Fruit fly (Drosophila melanogaster) Kc167 (cell line): ENCODE data around the gene del.

Experiments used
- Myc ChIP-seq: fragments of >200 bp; optimal IDR thresholded peaks from 2 replicates; lab custom pipeline; 2017; ENCODE audit warnings: missing external identifiers
- Sin3A ChIP-seq: fragments of >200 bp; optimal IDR thresholded peaks from 2 replicates; lab custom pipeline; 2018; ENCODE audit warnings: missing external identifiers
- h ChIP-seq: fragments of >200 bp; optimal IDR thresholded peaks from 3 replicates; lab custom pipeline; 2018; ENCODE audit warnings: missing external identifiers
- insv ChIP-seq: fragments of >200 bp; optimal IDR thresholded peaks from 3 replicates; lab custom pipeline; 2018; ENCODE audit warnings: missing external identifiers
- psq ChIP-seq: fragments of >200 bp; optimal IDR thresholded peaks from 2 replicates; lab custom pipeline; 2017; ENCODE audit warnings: missing external identifiers
- ttk ChIP-seq: sonication (Bioruptor generic); optimal IDR thresholded peaks from 2 replicates; lab custom pipeline; 2017; ENCODE audit warnings: missing external identifiers

Gene del

dm6 chr2L:21148242-21148641 is at the start of gene del:
Gene del, minus strand, starts transcription at chr2L:21148546.
- TF ChIP-seq psq: no peak

dm6 chr2L:21197178-21197577 is 48.8 kb upstream of the del start:
- no peak for TF ChIP-seq psq
- no peak for TF ChIP-seq h (lab: Kevin White, UChicago)
- no peak for TF ChIP-seq insv
- TF ChIP-seq ttk (lab: Kevin White, UChicago): no peak
- TF ChIP-seq Sin3A (lab: Kevin White, UChicago): no peak
- TF ChIP-seq Myc (lab: Kevin White, UChicago): no peak

dm6 chr2L:21196511-21196910 is 48.2 kb upstream of the del start:
- no peak for TF ChIP-seq psq
- TF ChIP-seq Sin3A (lab: Kevin White, UChicago): no peak
- no peak for TF ChIP-seq Myc (lab: Kevin White, UChicago)
- TF ChIP-seq h (lab: Kevin White, UChicago): no peak
- no peak for TF ChIP-seq ttk (lab: Kevin White, UChicago)
- TF ChIP-seq insv: no peak

dm6 chr2L:21195331-21195730 is 47.0 kb upstream of the del start:
- TF ChIP-seq h (lab: Kevin White, UChicago): no peak
- no peak for TF ChIP-seq ttk (lab: Kevin White, UChicago)
- no peak for TF ChIP-seq Sin3A (lab: Kevin White, UChicago)
- TF ChIP-seq insv: no peak
- TF ChIP-seq Myc (lab: Kevin White, UChicago): no peak
- TF ChIP-seq psq: no peak

- TF ChIP-seq h (lab: Kevin White, UChicago) (no peak), psq (no peak), insv (no peak), ttk (lab: Kevin White, UChicago) (no peak), Sin3A (lab: Kevin White, UChicago) (no peak), Myc (lab: Kevin White, UChicago) (no peak)
These were observed 41.0 kb upstream of the del start for dm6 chr2L:21189273-21189781.

- TF ChIP-seq ttk (lab: Kevin White, UChicago): no peak
These were observed 39.4 kb upstream of the del start for dm6 chr2L:21187753-21188152.

- TF ChIP-seq Sin3A (lab: Kevin White, UChicago) (no peak), psq (no peak), Myc (lab: Kevin White, UChicago) (no peak), ttk (lab: Kevin White, UChicago) (no peak), insv (no peak), h (lab: Kevin White, UChicago) (no peak)
These were observed 31.3 kb upstream of the del start, which contains the start of the genes bur and Mcm10 for dm6 chr2L:21179615-21180031. Gene bur, minus strand, starts transcription at chr2L:21179683. Gene Mcm10, plus strand, starts transcription at chr2L:21179933.

dm6 chr2L:21179217-21179520 is 30.8 kb upstream of the del start:
- TF ChIP-seq Sin3A (lab: Kevin White, UChicago): no peak
- TF ChIP-seq h (lab: Kevin White, UChicago): no peak
- no peak for TF ChIP-seq insv
- TF ChIP-seq psq: no peak
- no peak for TF ChIP-seq Myc (lab: Kevin White, UChicago)
- no peak for TF ChIP-seq ttk (lab: Kevin White, UChicago)

dm6 chr2L:21178436-21179216 is 30.3 kb upstream of the del start:
- no peak for TF ChIP-seq insv
- TF ChIP-seq psq: no peak
- TF ChIP-seq ttk (lab: Kevin White, UChicago): no peak
- TF ChIP-seq Myc (lab: Kevin White, UChicago): no peak
- TF ChIP-seq h (lab: Kevin White, UChicago): no peak
- no peak for TF ChIP-seq Sin3A (lab: Kevin White, UChicago)

- TF ChIP-seq insv (no peak), Myc (lab: Kevin White, UChicago) (no peak), psq (no peak), h (lab: Kevin White, UChicago) (no peak), Sin3A (lab: Kevin White, UChicago) (no peak), ttk (lab: Kevin White, UChicago) (no peak)
These were observed 24.6 kb upstream of the del start, which contains the start of gene CG31627 for dm6 chr2L:21172922-21173321. Gene CG31627, plus strand, starts transcription at chr2L:21173222.

dm6 chr2L:21169863-21170262 is 21.5 kb upstream of the del start:
- TF ChIP-seq insv: no peak
- TF ChIP-seq psq: no peak
- no peak for TF ChIP-seq Myc (lab: Kevin White, UChicago)
- no peak for TF ChIP-seq ttk (lab: Kevin White, UChicago)
- TF ChIP-seq Sin3A (lab: Kevin White, UChicago): no peak
- no peak for TF ChIP-seq h (lab: Kevin White, UChicago)

- no peak for TF ChIP-seq h (lab: Kevin White, UChicago)
- no peak for TF ChIP-seq insv
- no peak for TF ChIP-seq psq
- no peak for TF ChIP-seq Myc (lab: Kevin White, UChicago)
- no peak for TF ChIP-seq ttk (lab: Kevin White, UChicago)
- TF ChIP-seq Sin3A (lab: Kevin White, UChicago): no peak
These were observed 20.8 kb upstream of the del start for dm6 chr2L:21169160-21169624.
